Worm (Caenorhabditis elegans) whole organism, L3 larva: ENCODE measurements around the gene kel-1.

Experiments used
- ZK546.5 ChIP-seq: sonication (generic microtip); optimal IDR thresholded peaks from 2 replicates; lab custom pipeline; 2017; ENCODE audit warnings: missing biosample characterization, missing genetic modification characterization
- aly-2 ChIP-seq: fragments of 150-350 bp; optimal IDR thresholded peaks from 2 replicates; lab custom pipeline; 2014; ENCODE audit warnings: missing biosample characterization, missing genetic modification characterization
- ama-1 ChIP-seq: fragments of 150-350 bp; optimal IDR thresholded peaks from 2 replicates; lab custom pipeline; 2018
- ceh-16 ChIP-seq: sonication (generic microtip); optimal IDR thresholded peaks from 2 replicates; lab custom pipeline; 2017; ENCODE audit warnings: missing biosample characterization, missing genetic modification characterization
- ceh-28 ChIP-seq: fragments of 150-350 bp; optimal IDR thresholded peaks from 2 replicates; lab custom pipeline; 2014; ENCODE audit warnings: missing biosample characterization, missing genetic modification reagents, missing genetic modification characterization
- ceh-82 ChIP-seq: fragments of 150-350 bp; optimal IDR thresholded peaks from 2 replicates; lab custom pipeline; 2014; ENCODE audit warnings: missing biosample characterization, missing genetic modification characterization
- ceh-9 ChIP-seq: sonication (generic microtip); optimal IDR thresholded peaks from 2 replicates; lab custom pipeline; 2018; ENCODE audit warnings: missing biosample characterization, missing genetic modification characterization
- egl-27 ChIP-seq: sonication (generic microtip); optimal IDR thresholded peaks from 4 replicates; lab custom pipeline; 2017; ENCODE audit warnings: missing biosample characterization, missing genetic modification reagents, missing genetic modification characterization
- egl-5 ChIP-seq: fragments of 150-350 bp; optimal IDR thresholded peaks from 2 replicates; lab custom pipeline; 2017; ENCODE audit warnings: missing biosample characterization, missing genetic modification reagents, missing genetic modification characterization, inconsistent platforms
- elt-2 ChIP-seq: sonication (generic microtip); optimal IDR thresholded peaks from 2 replicates; lab custom pipeline; 2016; ENCODE audit warnings: missing genetic modification reagents, mild to moderate bottlenecking, missing genetic modification characterization, missing compliant biosample characterization
- elt-3 ChIP-seq, 3 experiments: fragments of 150-350 bp in 1 of 3; sonication (generic microtip) in 2 of 3; optimal IDR thresholded peaks; 2 replicates in 2 of 3; 4 replicates in 1 of 3; lab custom pipeline; 2014 to 2017; ENCODE audit warnings: missing biosample characterization in 3 of 3, missing genetic modification characterization in 3 of 3
- fkh-10 ChIP-seq: sonication (generic microtip); optimal IDR thresholded peaks from 2 replicates; lab custom pipeline; 2017; ENCODE audit warnings: missing biosample characterization, missing genetic modification reagents, missing genetic modification characterization
- fkh-2 ChIP-seq: fragments of 150-350 bp; optimal IDR thresholded peaks from 2 replicates; lab custom pipeline; 2014; ENCODE audit warnings: missing biosample characterization, missing genetic modification reagents, missing genetic modification characterization
- fos-1 ChIP-seq: fragments of 150-350 bp; optimal IDR thresholded peaks from 2 replicates; lab custom pipeline; 2014; ENCODE audit warnings: missing biosample characterization, missing genetic modification characterization
- jun-1 ChIP-seq: fragments of 150-350 bp; optimal IDR thresholded peaks from 2 replicates; lab custom pipeline; 2014; ENCODE audit warnings: missing biosample characterization, missing genetic modification reagents, missing genetic modification characterization
- lin-15B ChIP-seq: fragments of 150-350 bp; optimal IDR thresholded peaks from 2 replicates; lab custom pipeline; 2014; ENCODE audit warnings: missing biosample characterization, missing genetic modification characterization
- lsy-12 ChIP-seq: sonication (generic microtip); optimal IDR thresholded peaks from 2 replicates; lab custom pipeline; 2016; ENCODE audit warnings: mild to moderate bottlenecking, missing genetic modification characterization, missing compliant biosample characterization
- mdl-1 ChIP-seq: fragments of 150-350 bp; optimal IDR thresholded peaks from 2 replicates; lab custom pipeline; 2014; ENCODE audit warnings: missing biosample characterization, missing genetic modification characterization
- mml-1 ChIP-seq: fragments of 150-350 bp; sonication (generic microtip); optimal IDR thresholded peaks from 3 replicates; lab custom pipeline; 2014; ENCODE audit warnings: missing biosample characterization, missing genetic modification characterization
- nfya-1 ChIP-seq: sonication (generic microtip); optimal IDR thresholded peaks from 2 replicates; lab custom pipeline; 2017; ENCODE audit warnings: missing genetic modification characterization, mild to moderate bottlenecking, missing compliant biosample characterization, antibody characterized with exemption, moderate library complexity; ENCODE audit not compliant: insufficient read depth
- nhr-11 ChIP-seq: fragments of 150-350 bp; optimal IDR thresholded peaks from 2 replicates; lab custom pipeline; 2014; ENCODE audit warnings: missing biosample characterization, missing genetic modification characterization
- nhr-12 ChIP-seq: fragments of 150-350 bp; optimal IDR thresholded peaks from 2 replicates; lab custom pipeline; 2014; ENCODE audit warnings: missing biosample characterization, missing genetic modification characterization
- nhr-23 ChIP-seq: fragments of 150-350 bp; optimal IDR thresholded peaks from 2 replicates; lab custom pipeline; 2014; ENCODE audit warnings: missing biosample characterization, missing genetic modification reagents, missing genetic modification characterization
- nhr-237 ChIP-seq: fragments of 150-350 bp; optimal IDR thresholded peaks from 2 replicates; lab custom pipeline; 2014; ENCODE audit warnings: missing biosample characterization, missing genetic modification characterization
- nhr-25 ChIP-seq: sonication (generic microtip); optimal IDR thresholded peaks from 2 replicates; lab custom pipeline; 2017; ENCODE audit warnings: missing biosample characterization, missing genetic modification characterization
- nhr-28 ChIP-seq: fragments of 150-350 bp; optimal IDR thresholded peaks from 2 replicates; lab custom pipeline; 2014; ENCODE audit warnings: missing biosample characterization, missing genetic modification characterization
- nhr-43 ChIP-seq: sonication (generic microtip); optimal IDR thresholded peaks from 2 replicates; lab custom pipeline; 2016; ENCODE audit warnings: mild to moderate bottlenecking, missing genetic modification characterization, missing compliant biosample characterization; ENCODE audit not compliant: poor library complexity, severe bottlenecking
- nhr-67 ChIP-seq: fragments of 150-350 bp; optimal IDR thresholded peaks from 2 replicates; lab custom pipeline; 2014; ENCODE audit warnings: missing biosample characterization, missing genetic modification characterization
- nhr-76 ChIP-seq: fragments of 150-350 bp; sonication (generic microtip); optimal IDR thresholded peaks from 5 replicates; lab custom pipeline; 2014; ENCODE audit warnings: missing biosample characterization, missing genetic modification characterization
- nhr-77 ChIP-seq: fragments of 150-350 bp; optimal IDR thresholded peaks from 2 replicates; lab custom pipeline; 2014; ENCODE audit warnings: missing biosample characterization, missing genetic modification characterization
- pha-4 ChIP-seq: fragments of 150-350 bp; optimal IDR thresholded peaks from 2 replicates; lab custom pipeline; 2014; ENCODE audit warnings: missing biosample characterization, missing genetic modification reagents, missing genetic modification characterization
- pqm-1 ChIP-seq: fragments of 150-350 bp; optimal IDR thresholded peaks from 2 replicates; lab custom pipeline; 2017; ENCODE audit warnings: missing biosample characterization, missing genetic modification characterization, inconsistent platforms
- sea-2 ChIP-seq: fragments of 150-350 bp; sonication (generic microtip); optimal IDR thresholded peaks from 4 replicates; lab custom pipeline; 2014; ENCODE audit warnings: missing biosample characterization, missing genetic modification reagents, missing genetic modification characterization
- skn-1 ChIP-seq: fragments of 150-350 bp; optimal IDR thresholded peaks from 2 replicates; lab custom pipeline; 2014; ENCODE audit warnings: missing biosample characterization, missing genetic modification characterization
- snpc-4 ChIP-seq: fragments of 150-350 bp; optimal IDR thresholded peaks from 2 replicates; lab custom pipeline; 2014; ENCODE audit warnings: missing biosample characterization, missing genetic modification characterization
- unc-39 ChIP-seq: sonication (generic microtip); optimal IDR thresholded peaks from 4 replicates; lab custom pipeline; 2017; ENCODE audit warnings: missing biosample characterization, missing genetic modification characterization
- zag-1 ChIP-seq: fragments of 150-350 bp; optimal IDR thresholded peaks from 2 replicates; lab custom pipeline; 2014; ENCODE audit warnings: missing biosample characterization, missing genetic modification characterization
- ztf-11 ChIP-seq: fragments of 150-350 bp; optimal IDR thresholded peaks from 2 replicates; lab custom pipeline; 2014; ENCODE audit warnings: missing biosample characterization, missing genetic modification characterization
- ztf-4 ChIP-seq: fragments of 150-350 bp; optimal IDR thresholded peaks from 2 replicates; lab custom pipeline; 2014; ENCODE audit warnings: missing biosample characterization, missing genetic modification characterization

kel-1 gene

ce11 chrII:11646276-11646797, 42.4 kb upstream of the kel-1 start, which contains the start of gene ghi-1 (continued):
- TF ChIP-seq mml-1 (tag; lab: Kevin White, UChicago) (no peak), nhr-67 (tag; lab: Kevin White, UChicago) (no peak)

DNA sequence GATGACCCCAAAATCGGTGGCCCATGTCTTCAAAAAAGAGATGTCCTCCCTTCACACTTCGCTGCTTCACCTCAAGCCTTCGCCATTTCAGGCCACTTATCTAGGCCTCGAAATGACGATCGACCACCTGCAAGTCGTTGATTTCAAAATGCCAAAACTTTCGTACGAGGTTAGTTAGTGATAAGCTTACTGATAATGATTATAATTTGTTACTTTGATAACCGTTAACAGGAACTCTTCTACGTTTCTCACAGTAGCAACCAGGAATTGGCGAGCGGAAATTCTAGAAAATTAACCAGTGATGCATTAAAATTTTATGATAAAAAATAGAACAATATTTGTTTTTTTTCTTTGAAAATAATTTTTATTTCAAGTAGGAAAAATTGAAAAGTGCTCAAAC, 41.9 kb upstream of the kel-1 start:
- TF ChIP-seq ceh-16 (tag; lab: Kevin White, UChicago) = no peak
- no peak for TF ChIP-seq mdl-1 (tag; lab: Kevin White, UChicago)
- no peak for TF ChIP-seq ceh-28
- peak; percentile 78 for TF ChIP-seq elt-2 (tag; lab: Kevin White, UChicago)
- TF ChIP-seq nhr-25 = no peak

DNA sequence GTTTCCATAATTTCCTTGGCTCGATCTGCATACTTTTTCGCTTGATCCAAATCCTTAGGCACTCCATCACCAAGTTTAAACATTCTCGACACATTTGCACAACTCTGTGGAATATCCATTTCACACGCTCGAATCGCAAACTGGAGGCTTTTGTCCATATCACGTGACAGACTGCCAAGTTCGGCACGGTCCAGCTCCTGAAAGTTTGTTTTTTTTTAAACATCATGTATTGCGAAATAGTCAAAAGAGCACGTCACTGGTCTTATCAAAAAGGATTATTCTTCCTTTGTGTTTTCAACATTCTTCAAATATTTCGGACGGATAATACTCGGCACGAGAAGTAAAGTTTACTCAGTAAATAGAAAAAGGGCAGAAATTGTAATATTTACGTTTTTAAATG, 39.5 kb upstream of the kel-1 start:
- TF ChIP-seq elt-2 (tag; lab: Kevin White, UChicago) = peak; percentile 19
- TF ChIP-seq pha-4 (tag; lab: Kevin White, UChicago) = peak; percentile 77
- peak; percentile 4 for TF ChIP-seq jun-1
- TF ChIP-seq nhr-77 (tag; lab: Kevin White, UChicago) = no peak

DNA sequence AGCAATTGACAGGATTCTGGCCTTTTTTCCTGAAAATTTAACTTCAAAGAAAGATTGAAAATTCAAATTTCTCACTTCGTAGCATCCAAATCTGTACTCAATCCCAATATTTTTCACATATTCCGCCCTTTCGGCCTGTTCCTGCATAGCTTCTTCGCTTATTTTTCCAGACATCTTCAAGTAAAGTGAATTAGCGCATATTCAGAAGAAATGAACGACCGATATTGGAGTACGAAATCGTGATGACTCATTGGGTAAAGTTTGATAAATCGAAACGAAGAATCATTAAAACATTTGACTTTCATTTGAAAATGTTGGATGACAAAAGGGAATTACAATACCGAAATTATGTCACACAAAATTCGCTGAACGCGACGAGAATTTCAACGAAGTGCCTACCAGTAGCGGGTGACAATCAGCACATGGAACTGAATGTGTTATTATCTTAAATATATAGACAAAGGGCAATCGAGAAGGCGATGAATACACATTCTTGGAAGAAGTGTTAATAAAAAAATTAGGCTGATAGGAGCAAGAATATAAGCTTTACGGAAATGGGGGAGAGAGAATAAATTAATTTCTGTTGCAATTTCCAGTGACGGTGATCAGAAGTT, 37.7 kb upstream of the kel-1 start, which contains the start of gene coa-7:
TSS of gene coa-7 (minus strand) at position 174 of the 614 bp plus-strand sequence.
- TF ChIP-seq aly-2 (tag; lab: Kevin White, UChicago) (peak; percentile 44), nhr-28 (no peak), nhr-43 (tag; lab: Kevin White, UChicago) (peak; percentile 38), elt-3 (tag; optimal IDR thresholded peaks at IDR 0.05; lab: Kevin White, UChicago) (no peak), elt-2 (tag; lab: Kevin White, UChicago) (peak; percentile 20)
- TF ChIP-seq, all 47 proteins: peak for 3

ce11 chrII:11652125-11652524, 36.6 kb upstream of the kel-1 start:
- TF ChIP-seq fkh-10 = no peak
- TF ChIP-seq nhr-28 = no peak
- no peak for TF ChIP-seq ceh-9 (tag; lab: Kevin White, UChicago)
- TF ChIP-seq egl-27 (tag; lab: Kevin White, UChicago) = no peak
- TF ChIP-seq nhr-25 = no peak
- TF ChIP-seq pqm-1 (tag; lab: Kevin White, UChicago) = no peak
- no peak for TF ChIP-seq nhr-12 (tag; lab: Kevin White, UChicago)
- no peak for TF ChIP-seq nhr-76 (tag; lab: Kevin White, UChicago)
- TF ChIP-seq lin-15B = no peak
- TF ChIP-seq ama-1 (lab: Kevin White, UChicago) = no peak
- TF ChIP-seq ztf-4 (tag; lab: Kevin White, UChicago) = no peak
- no peak for TF ChIP-seq pha-4 (tag; lab: Kevin White, UChicago)
- no peak for TF ChIP-seq snpc-4

DNA sequence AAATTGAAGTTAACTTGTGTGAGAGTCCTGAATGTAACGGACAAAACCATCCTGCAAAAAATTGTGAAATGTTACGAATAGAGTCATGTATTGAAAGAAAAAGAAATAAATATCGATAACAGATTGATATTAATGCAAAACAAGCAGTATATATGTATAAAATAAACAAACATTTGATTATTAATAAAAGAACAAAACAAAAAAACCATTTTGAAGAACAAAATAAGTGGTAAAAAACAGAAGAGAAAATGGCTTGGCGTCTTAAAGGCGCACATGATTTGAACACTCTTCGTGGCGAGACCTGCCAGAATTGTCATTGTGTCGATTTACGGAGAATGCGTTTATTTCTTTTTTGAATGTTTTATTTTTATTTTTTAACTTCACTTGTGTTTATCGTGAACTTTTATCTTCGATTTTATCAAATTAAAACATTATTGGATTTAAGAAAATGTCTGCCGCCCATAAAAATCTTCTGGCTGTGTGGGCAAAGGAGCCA, 36.0 kb upstream of the kel-1 start, which contains the start of the genes rad-23 and rpn-12:
TSS of gene rad-23 (minus strand) at position 51 of the 496 bp plus-strand sequence.
TSS of gene rpn-12 (plus strand) at position 446 of the 496 bp plus-strand sequence.
- TF ChIP-seq unc-39 (no peak), egl-27 (tag; lab: Kevin White, UChicago) (no peak), nfya-1 (tag; lab: Kevin White, UChicago) (peak; percentile 83), egl-5 (tag; lab: Kevin White, UChicago) (peak; percentile 94), nhr-28 (no peak), elt-2 (tag; lab: Kevin White, UChicago) (peak; percentile 40), nhr-23 (tag; lab: Kevin White, UChicago) (peak; percentile 78), nhr-12 (tag; lab: Kevin White, UChicago) (no peak), ama-1 (lab: Kevin White, UChicago) (no peak), skn-1 (tag; lab: Kevin White, UChicago) (peak; percentile 100), sea-2 (GFP tag; lab: Kevin White, UChicago) (no peak), fkh-2 (no peak), ceh-82 (tag; lab: Kevin White, UChicago) (no peak), mml-1 (tag; lab: Kevin White, UChicago) (no peak), nhr-11 (tag; lab: Kevin White, UChicago) (no peak), aly-2 (tag; lab: Kevin White, UChicago) (no peak), nhr-237 (tag; lab: Kevin White, UChicago) (no peak), ceh-16 (tag; lab: Kevin White, UChicago) (no peak), nhr-76 (tag; lab: Kevin White, UChicago) (no peak), mdl-1 (tag; lab: Kevin White, UChicago) (no peak), zag-1 (tag; lab: Kevin White, UChicago) (no peak), fos-1 (tag; lab: Kevin White, UChicago) (no peak), ztf-11 (no peak), elt-3 (tag; optimal IDR thresholded peaks at IDR 0.05; lab: Kevin White, UChicago) (no peak), lin-15B (peak; percentile 83), ZK546.5 (tag; lab: Kevin White, UChicago) (no peak), nhr-77 (tag; lab: Kevin White, UChicago) (no peak), pqm-1 (tag; lab: Kevin White, UChicago) (no peak), lsy-12 (tag; lab: Kevin White, UChicago) (no peak), snpc-4 (peak; percentile 40), nhr-67 (tag; lab: Kevin White, UChicago) (no peak), jun-1 (peak; percentile 19), ceh-9 (tag; lab: Kevin White, UChicago) (no peak)
